Worm (Caenorhabditis elegans) whole organism, mixed stage, embryonic: Measurements from ENCODE around the gene F13H10.6.

Experiments used
- M03D4.4 ChIP-seq: sonication (generic microtip); optimal IDR thresholded peaks from 2 replicates; lab custom pipeline; 2017; ENCODE audit warnings: mild to moderate bottlenecking, missing genetic modification characterization, missing compliant biosample characterization
- bed-3 ChIP-seq: fragments of 200-800 bp; sonication (Bioruptor generic); optimal IDR thresholded peaks from 3 replicates; lab custom pipeline; 2018; ENCODE audit warnings: mild to moderate bottlenecking, missing genetic modification characterization, moderate library complexity, missing compliant biosample characterization
- blmp-1 ChIP-seq: fragments of 150-350 bp; optimal IDR thresholded peaks from 2 replicates; lab custom pipeline; 2014; ENCODE audit warnings: missing biosample characterization, missing genetic modification characterization
- ceh-39 ChIP-seq: fragments of 150-350 bp; optimal IDR thresholded peaks from 2 replicates; lab custom pipeline; 2014; ENCODE audit warnings: missing biosample characterization, missing genetic modification characterization
- ceh-43 ChIP-seq: fragments of 200-800 bp; sonication (Bioruptor generic); optimal IDR thresholded peaks from 2 replicates; lab custom pipeline; 2018; ENCODE audit warnings: mild to moderate bottlenecking, missing genetic modification characterization, moderate library complexity, missing compliant biosample characterization
- ceh-83 ChIP-seq: fragments of 200-800 bp; sonication (Bioruptor generic); optimal IDR thresholded peaks from 2 replicates; lab custom pipeline; 2018; ENCODE audit warnings: mild to moderate bottlenecking, missing genetic modification characterization, missing compliant biosample characterization
- ces-1 ChIP-seq: fragments of 150-350 bp; optimal IDR thresholded peaks from 2 replicates; lab custom pipeline; 2014; ENCODE audit warnings: missing biosample characterization, missing genetic modification reagents, missing genetic modification characterization
- cnd-1 ChIP-seq: fragments of 200-800 bp; sonication (Bioruptor generic); optimal IDR thresholded peaks from 2 replicates; lab custom pipeline; 2018; ENCODE audit warnings: mild to moderate bottlenecking, missing genetic modification characterization, missing compliant biosample characterization
- drap-1 ChIP-seq: fragments of 200-800 bp; sonication (Bioruptor generic); optimal IDR thresholded peaks from 3 replicates; lab custom pipeline; 2018; ENCODE audit warnings: mild to moderate bottlenecking, missing genetic modification characterization, missing compliant biosample characterization
- elt-1 ChIP-seq: sonication (generic microtip); optimal IDR thresholded peaks from 2 replicates; lab custom pipeline; 2017; ENCODE audit warnings: missing genetic modification characterization, mild to moderate bottlenecking, missing compliant biosample characterization, antibody characterized with exemption, moderate library complexity, borderline replicate concordance; ENCODE audit not compliant: insufficient read depth
- elt-3 ChIP-seq: fragments of 150-350 bp; optimal IDR thresholded peaks from 2 replicates; lab custom pipeline; 2014; ENCODE audit warnings: missing biosample characterization, missing genetic modification characterization
- flh-1 ChIP-seq: fragments of 200-800 bp; sonication (Bioruptor generic); optimal IDR thresholded peaks from 2 replicates; lab custom pipeline; 2018; ENCODE audit warnings: mild to moderate bottlenecking, missing genetic modification characterization, moderate library complexity, missing compliant biosample characterization
- ham-2 ChIP-seq: fragments of 200-800 bp; sonication (Bioruptor generic); optimal IDR thresholded peaks from 2 replicates; lab custom pipeline; 2018; ENCODE audit warnings: mild to moderate bottlenecking, missing genetic modification characterization, missing compliant biosample characterization
- hlh-1 ChIP-seq: fragments of 150-350 bp; optimal IDR thresholded peaks from 2 replicates; lab custom pipeline; 2014; ENCODE audit warnings: missing biosample characterization, missing genetic modification reagents, missing genetic modification characterization
- lin-13 ChIP-seq: fragments of 150-350 bp; optimal IDR thresholded peaks from 2 replicates; lab custom pipeline; 2014; ENCODE audit warnings: missing biosample characterization, missing genetic modification characterization
- lin-32 ChIP-seq: fragments of 200-800 bp; sonication (Bioruptor generic); optimal IDR thresholded peaks from 2 replicates; lab custom pipeline; 2018; ENCODE audit warnings: mild to moderate bottlenecking, missing genetic modification characterization, missing compliant biosample characterization
- lsy-2 ChIP-seq: fragments of 150-350 bp; optimal IDR thresholded peaks from 2 replicates; lab custom pipeline; 2014; ENCODE audit warnings: missing biosample characterization, missing genetic modification characterization
- mab-5 ChIP-seq: fragments of 150-350 bp; optimal IDR thresholded peaks from 2 replicates; lab custom pipeline; 2014; ENCODE audit warnings: missing biosample characterization, missing genetic modification characterization
- mep-1 ChIP-seq: fragments of 150-350 bp; optimal IDR thresholded peaks from 2 replicates; lab custom pipeline; 2017; ENCODE audit warnings: missing biosample characterization, missing genetic modification reagents, missing genetic modification characterization, inconsistent platforms
- mls-2 ChIP-seq: sonication (generic microtip); optimal IDR thresholded peaks from 2 replicates; lab custom pipeline; 2016; ENCODE audit warnings: mild to moderate bottlenecking, missing genetic modification characterization, moderate library complexity, missing compliant biosample characterization
- nhr-12 ChIP-seq: fragments of 150-350 bp; optimal IDR thresholded peaks from 2 replicates; lab custom pipeline; 2014; ENCODE audit warnings: missing biosample characterization, missing genetic modification characterization
- nhr-237 ChIP-seq: fragments of 150-350 bp; optimal IDR thresholded peaks from 2 replicates; lab custom pipeline; 2014; ENCODE audit warnings: missing biosample characterization, missing genetic modification characterization
- nhr-28 ChIP-seq: fragments of 150-350 bp; optimal IDR thresholded peaks from 2 replicates; lab custom pipeline; 2014; ENCODE audit warnings: missing biosample characterization, missing genetic modification characterization
- nhr-76 ChIP-seq: sonication (generic microtip); optimal IDR thresholded peaks from 2 replicates; lab custom pipeline; 2017; ENCODE audit warnings: missing biosample characterization, missing genetic modification characterization
- pha-4 ChIP-seq: fragments of 150-350 bp; optimal IDR thresholded peaks from 2 replicates; lab custom pipeline; 2018; ENCODE audit warnings: missing biosample characterization, missing genetic modification reagents, missing genetic modification characterization
- sem-2 ChIP-seq: fragments of 200-800 bp; sonication (Bioruptor generic); optimal IDR thresholded peaks from 2 replicates; lab custom pipeline; 2018; ENCODE audit warnings: mild to moderate bottlenecking, missing genetic modification characterization, missing compliant biosample characterization
- snpc-4 ChIP-seq: fragments of 150-350 bp; optimal IDR thresholded peaks from 2 replicates; lab custom pipeline; 2014; ENCODE audit warnings: missing biosample characterization, missing genetic modification characterization
- sptf-1 ChIP-seq: sonication (generic microtip); optimal IDR thresholded peaks from 2 replicates; lab custom pipeline; 2017; ENCODE audit warnings: mild to moderate bottlenecking, missing genetic modification characterization, moderate library complexity, missing compliant biosample characterization
- tbx-8 ChIP-seq: fragments of 200-800 bp; sonication (Bioruptor generic); optimal IDR thresholded peaks from 2 replicates; lab custom pipeline; 2018; ENCODE audit warnings: mild to moderate bottlenecking, missing genetic modification characterization, moderate library complexity, missing compliant biosample characterization
- unc-120 ChIP-seq: sonication (generic microtip); optimal IDR thresholded peaks from 2 replicates; lab custom pipeline; 2017; ENCODE audit warnings: missing genetic modification characterization, missing compliant biosample characterization; ENCODE audit not compliant: poor library complexity, severe bottlenecking
- unc-39 ChIP-seq: fragments of 150-350 bp; optimal IDR thresholded peaks from 2 replicates; lab custom pipeline; 2014; ENCODE audit warnings: missing biosample characterization, missing genetic modification characterization
- unc-62 ChIP-seq: fragments of 150-350 bp; optimal IDR thresholded peaks from 2 replicates; lab custom pipeline; 2014; ENCODE audit warnings: missing biosample characterization, missing genetic modification reagents, missing genetic modification characterization
- zip-8 ChIP-seq: fragments of 150-350 bp; optimal IDR thresholded peaks from 2 replicates; lab custom pipeline; 2014; ENCODE audit warnings: missing biosample characterization, missing genetic modification characterization
- ztf-11 ChIP-seq: fragments of 150-350 bp; optimal IDR thresholded peaks from 2 replicates; lab custom pipeline; 2014; ENCODE audit warnings: missing biosample characterization, missing genetic modification characterization

F13H10.6 gene

DNA sequence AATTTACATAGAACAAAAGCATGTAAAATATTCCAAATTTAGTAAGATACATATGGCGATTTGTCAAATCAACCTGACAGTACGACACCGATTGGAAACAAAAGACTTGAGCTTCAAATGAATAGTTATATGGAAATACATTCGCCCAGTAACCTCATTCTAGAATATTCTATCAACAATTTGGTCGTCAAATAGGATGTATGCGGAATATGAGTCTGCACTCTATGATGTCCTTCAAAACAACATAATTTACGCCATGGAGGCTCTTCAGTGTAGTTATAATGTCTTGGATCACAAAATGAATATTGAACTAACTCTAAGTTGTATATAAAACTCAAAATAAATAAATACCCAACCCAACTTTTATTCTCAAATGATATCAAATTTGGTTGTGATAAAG, 17.6 kb downstream of the F13H10.6 start:
- no peak for TF ChIP-seq unc-62 (GFP tag; lab: Kevin White, UChicago)
- TF ChIP-seq pha-4 (tag; lab: Kevin White, UChicago), result peak; percentile 7
- TF ChIP-seq ces-1, result peak; percentile 44
- TF ChIP-seq ceh-39, result peak; percentile 35

DNA sequence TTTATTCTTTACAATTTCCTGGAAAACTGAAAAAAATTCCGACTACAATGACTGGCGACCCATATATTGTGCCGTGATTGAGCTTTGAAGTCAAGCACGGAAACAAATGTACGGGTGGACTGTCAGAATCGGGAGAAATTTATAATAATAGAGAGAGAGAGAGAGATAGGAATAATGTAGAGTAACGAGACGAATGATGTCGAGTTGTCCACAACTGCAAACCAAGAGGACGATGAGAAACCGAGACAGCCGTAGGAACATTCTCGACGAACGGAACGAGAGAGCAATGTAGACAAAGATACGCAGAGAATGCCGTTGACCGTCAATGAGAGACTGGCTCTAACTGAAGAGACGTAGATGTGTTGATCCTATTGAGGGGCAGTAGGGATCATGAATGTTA, 18.5 kb downstream of the F13H10.6 start:
- TF ChIP-seq sem-2 (GFP tag; lab: Kevin White, UChicago), result no peak
- no peak for TF ChIP-seq blmp-1 (tag; lab: Kevin White, UChicago)
- TF ChIP-seq cnd-1 (tag; lab: Kevin White, UChicago), result peak; percentile 35
- no peak for TF ChIP-seq ham-2 (GFP tag; lab: Kevin White, UChicago)
- peak; percentile 72 for TF ChIP-seq elt-1 (tag; lab: Kevin White, UChicago)
- no peak for TF ChIP-seq nhr-237 (tag; lab: Kevin White, UChicago)
- peak; percentile 71 for TF ChIP-seq lsy-2 (tag; lab: Kevin White, UChicago)
- TF ChIP-seq ceh-39, result peak; percentile 69
- TF ChIP-seq M03D4.4, result peak; percentile 23
- no peak for TF ChIP-seq ztf-11
- peak; percentile 80 for TF ChIP-seq mep-1 (tag; lab: Kevin White, UChicago)
- no peak for TF ChIP-seq nhr-28 (tag; lab: Kevin White, UChicago)
- TF ChIP-seq elt-3, result peak; percentile 38
- TF ChIP-seq lin-32, result peak; percentile 5
- no peak for TF ChIP-seq flh-1
- no peak for TF ChIP-seq bed-3 (GFP tag; lab: Kevin White, UChicago)
- no peak for TF ChIP-seq sptf-1
- peak; percentile 1 for TF ChIP-seq drap-1 (GFP tag; lab: Kevin White, UChicago)
- TF ChIP-seq unc-120, result peak; percentile 42
- no peak for TF ChIP-seq mab-5 (tag; lab: Kevin White, UChicago)
- TF ChIP-seq ceh-83 (GFP tag; lab: Kevin White, UChicago), result no peak
- no peak for TF ChIP-seq nhr-76 (tag; lab: Kevin White, UChicago)
- peak; percentile 6 for TF ChIP-seq hlh-1 (tag; lab: Kevin White, UChicago)
- peak; percentile 98 for TF ChIP-seq unc-62 (GFP tag; lab: Kevin White, UChicago)
- TF ChIP-seq snpc-4 (tag; lab: Kevin White, UChicago), result no peak
- TF ChIP-seq lin-13 (tag; lab: Kevin White, UChicago), result peak; percentile 90
- peak; percentile 84 for TF ChIP-seq mls-2 (tag; lab: Kevin White, UChicago)
- TF ChIP-seq nhr-12 (tag; lab: Kevin White, UChicago), result no peak
- peak; percentile 97 for TF ChIP-seq pha-4 (tag; lab: Kevin White, UChicago)
- no peak for TF ChIP-seq unc-39
- peak; percentile 72 for TF ChIP-seq ces-1
- TF ChIP-seq ceh-43 (GFP tag; lab: Kevin White, UChicago), result no peak

DNA sequence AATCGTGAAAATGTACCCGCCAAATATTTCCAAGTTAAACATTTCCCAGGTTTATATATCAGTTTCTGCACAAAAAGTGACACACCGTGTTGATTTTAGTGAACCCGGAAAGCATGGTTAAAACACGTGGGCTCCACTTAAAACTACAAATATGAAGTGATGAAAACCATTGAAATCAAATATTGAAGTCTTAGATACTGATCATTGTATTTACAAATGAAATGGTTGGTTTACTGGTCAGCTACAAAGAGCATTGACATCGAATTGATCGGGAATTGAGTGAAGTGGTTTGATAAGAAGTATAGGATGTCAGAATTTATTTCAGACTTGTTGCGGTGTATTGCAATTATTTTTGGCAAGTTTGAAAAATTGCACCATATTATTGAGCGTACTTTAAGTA, 20.3 kb downstream of the F13H10.6 start, which contains the start of gene hrg-5:
TSS of gene hrg-5 (minus strand) at position 17 of the 400 bp plus-strand sequence.
- TF ChIP-seq lin-13 (tag; lab: Kevin White, UChicago) (no peak), nhr-76 (tag; lab: Kevin White, UChicago) (no peak), ceh-39 (no peak), ces-1 (no peak), hlh-1 (tag; lab: Kevin White, UChicago) (no peak), lsy-2 (tag; lab: Kevin White, UChicago) (no peak), zip-8 (tag; lab: Kevin White, UChicago) (no peak), unc-39 (no peak), lin-32 (no peak)

DNA sequence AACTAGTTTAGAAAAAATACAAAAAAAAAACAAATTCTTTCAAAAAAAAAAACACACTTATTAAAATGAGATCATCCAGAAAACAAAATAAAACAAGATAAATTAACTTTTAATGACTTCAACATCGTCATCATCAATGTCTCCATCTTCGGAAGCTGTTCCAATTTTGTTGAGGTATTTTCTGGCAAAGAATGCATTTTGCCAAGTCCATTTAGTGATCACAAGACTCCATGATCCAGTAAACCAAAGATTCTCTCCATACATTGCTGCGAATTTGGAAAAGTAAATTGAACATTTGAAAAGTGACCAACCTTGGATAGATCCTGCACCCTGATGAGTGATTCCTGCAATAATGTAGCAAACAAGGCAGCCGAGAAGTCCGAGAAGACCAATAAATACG, 21.0 kb downstream of the F13H10.6 start:
- no peak for TF ChIP-seq lsy-2 (tag; lab: Kevin White, UChicago)

DNA sequence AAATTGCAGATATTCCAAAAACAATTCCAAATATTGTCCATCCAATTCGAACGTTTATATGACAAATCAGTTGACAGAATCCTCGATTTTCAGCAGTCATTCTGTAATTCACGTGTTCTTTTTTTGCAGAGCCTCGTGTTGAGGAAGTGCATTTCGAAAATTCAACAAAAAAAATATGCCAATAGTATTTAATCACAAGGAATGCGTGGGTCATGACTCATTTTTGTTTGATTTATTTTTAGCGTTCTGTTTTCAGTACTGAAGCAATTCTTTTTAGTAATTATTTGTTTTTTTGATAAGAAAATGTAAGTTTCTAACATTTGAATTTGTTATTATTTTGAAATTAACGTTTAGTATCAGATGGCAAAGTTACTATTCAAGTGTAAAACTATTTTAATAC, 21.8 kb downstream of the F13H10.6 start, which contains the start of gene hrg-4:
TSS of gene hrg-4 (minus strand) at position 101 of the 400 bp plus-strand sequence.
- no peak for TF ChIP-seq tbx-8 (GFP tag; lab: Kevin White, UChicago)
- TF ChIP-seq elt-3, result no peak
- TF ChIP-seq ham-2 (GFP tag; lab: Kevin White, UChicago), result no peak
- TF ChIP-seq unc-62 (GFP tag; lab: Kevin White, UChicago), result no peak
- no peak for TF ChIP-seq nhr-28 (tag; lab: Kevin White, UChicago)
- no peak for TF ChIP-seq nhr-12 (tag; lab: Kevin White, UChicago)
- TF ChIP-seq elt-1 (tag; lab: Kevin White, UChicago), result no peak
- no peak for TF ChIP-seq lin-13 (tag; lab: Kevin White, UChicago)
- no peak for TF ChIP-seq lin-32
- no peak for TF ChIP-seq sem-2 (GFP tag; lab: Kevin White, UChicago)
- TF ChIP-seq ztf-11, result no peak
- TF ChIP-seq, all 35 proteins: peak for 0
